Fruit fly (Drosophila melanogaster) whole organism, embryonic: ENCODE results near the gene CG34330.

ENCODE experiments used
- Ada2b ChIP-seq: fragments of 200-800 bp; sonication (Bioruptor generic); IDR thresholded peaks from 2 replicates; pipeline ENCODE4 v1.3.6; 2022; ENCODE audit warnings: missing biosample characterization, missing genetic modification characterization
- BEAF-32 ChIP-seq: fragments of 200-800 bp; sonication (Bioruptor generic); optimal IDR thresholded peaks from 3 replicates; lab custom pipeline; 2017; ENCODE audit warnings: missing biosample characterization, missing genetic modification characterization, mild to moderate bottlenecking, moderate library complexity, missing genetic modification reagents
- CG10654 ChIP-seq: fragments of 200-800 bp; sonication (Bioruptor generic); optimal IDR thresholded peaks from 2 replicates; lab custom pipeline; 2016; ENCODE audit warnings: missing biosample characterization, missing genetic modification characterization
- CG13123 ChIP-seq: fragments of 200-800 bp; sonication (Bioruptor generic); optimal IDR thresholded peaks from 2 replicates; lab custom pipeline; 2016; ENCODE audit warnings: missing biosample characterization, missing genetic modification characterization
- CG13424 ChIP-seq: fragments of 200-800 bp; sonication (Bioruptor generic); optimal IDR thresholded peaks from 2 replicates; lab custom pipeline; 2019; ENCODE audit warnings: missing biosample characterization, mild to moderate bottlenecking, missing genetic modification characterization, moderate library complexity
- CG1647 ChIP-seq: fragments of 200-800 bp; sonication (Bioruptor generic); optimal IDR thresholded peaks from 3 replicates; lab custom pipeline; 2016; ENCODE audit warnings: missing biosample characterization, missing genetic modification characterization
- CG17359 ChIP-seq: fragments of 200-800 bp; sonication (Bioruptor generic); optimal IDR thresholded peaks from 3 replicates; lab custom pipeline; 2018; ENCODE audit warnings: missing biosample characterization, mild to moderate bottlenecking, missing genetic modification characterization, moderate library complexity
- CG17912 ChIP-seq: fragments of 200-800 bp; sonication (Bioruptor generic); optimal IDR thresholded peaks from 2 replicates; lab custom pipeline; 2018; ENCODE audit warnings: missing biosample characterization, mild to moderate bottlenecking, missing genetic modification characterization
- CG30431 ChIP-seq: fragments of 200-800 bp; sonication (Bioruptor generic); optimal IDR thresholded peaks from 2 replicates; lab custom pipeline; 2017; ENCODE audit warnings: missing biosample characterization, missing genetic modification characterization
- CG3065 ChIP-seq: fragments of 200-800 bp; sonication (Bioruptor generic); optimal IDR thresholded peaks from 2 replicates; lab custom pipeline; 2016; ENCODE audit warnings: missing biosample characterization, missing genetic modification characterization
- CG32532 ChIP-seq: fragments of 200-800 bp; sonication (Bioruptor generic); IDR thresholded peaks from 2 replicates; pipeline ENCODE4 v1.3.6; 2022; ENCODE audit warnings: missing biosample characterization, missing genetic modification characterization
- CG33213 ChIP-seq: fragments of 200-800 bp; sonication (Bioruptor generic); optimal IDR thresholded peaks from 3 replicates; lab custom pipeline; 2016; ENCODE audit warnings: missing biosample characterization, missing genetic modification characterization
- CG3838 ChIP-seq: fragments of 200-800 bp; sonication (Bioruptor generic); optimal IDR thresholded peaks from 3 replicates; lab custom pipeline; 2016; ENCODE audit warnings: missing biosample characterization, missing genetic modification characterization
- CG4360 ChIP-seq: fragments of 200-800 bp; sonication (Bioruptor generic); IDR thresholded peaks from 2 replicates; pipeline ENCODE4 v1.3.6; 2022; ENCODE audit warnings: missing biosample characterization, missing genetic modification characterization
- CG4404 ChIP-seq: fragments of 200-800 bp; sonication (Bioruptor generic); IDR thresholded peaks from 2 replicates; pipeline ENCODE4 v1.3.6; 2022; ENCODE audit warnings: missing biosample characterization, missing genetic modification characterization
- CG5953 ChIP-seq: fragments of 200-800 bp; sonication (Bioruptor generic); IDR thresholded peaks from 2 replicates; pipeline ENCODE4 v1.3.6; 2022; ENCODE audit warnings: missing biosample characterization, missing genetic modification characterization
- CG7745 ChIP-seq: fragments of 200-800 bp; sonication (Bioruptor generic); optimal IDR thresholded peaks from 2 replicates; lab custom pipeline; 2018; ENCODE audit warnings: missing biosample characterization, mild to moderate bottlenecking, missing genetic modification characterization, moderate library complexity
- CG8388 ChIP-seq: fragments of 200-800 bp; sonication (Bioruptor generic); optimal IDR thresholded peaks from 2 replicates; lab custom pipeline; 2019; ENCODE audit warnings: missing biosample characterization, mild to moderate bottlenecking, missing genetic modification characterization, moderate library complexity
- CG8924 ChIP-seq: fragments of 200-800 bp; optimal IDR thresholded peaks from 3 replicates; lab custom pipeline; 2019; ENCODE audit warnings: missing biosample characterization, mild to moderate bottlenecking, missing genetic modification characterization, moderate library complexity
- Dad ChIP-seq: fragments of 200-800 bp; sonication (Bioruptor generic); optimal IDR thresholded peaks from 3 replicates; lab custom pipeline; 2016; ENCODE audit warnings: missing biosample characterization, missing genetic modification characterization
- Gsc ChIP-seq: fragments of 200-800 bp; sonication (Bioruptor generic); IDR thresholded peaks from 2 replicates; pipeline ENCODE4 v1.3.6; 2022; ENCODE audit warnings: missing biosample characterization, missing genetic modification characterization
- Hr51 ChIP-seq, 2 experiments: fragments of 200-800 bp; sonication (Bioruptor generic); optimal IDR thresholded peaks; 2 replicates in 1 of 2; 3 replicates in 1 of 2; lab custom pipeline; 2016 to 2018; ENCODE audit warnings: missing biosample characterization in 2 of 2, missing genetic modification characterization in 2 of 2, mild to moderate bottlenecking in 1 of 2, moderate library complexity in 1 of 2
- Hr78 ChIP-seq, 2 experiments: fragments of 200-800 bp in 1 of 2; fragments of >200 bp in 1 of 2; sonication (Bioruptor generic) in 1 of 2; optimal IDR thresholded peaks; 2 replicates each; lab custom pipeline; 2017 to 2019; ENCODE audit warnings: missing biosample characterization in 2 of 2, missing genetic modification characterization in 2 of 2, mild to moderate bottlenecking in 1 of 2, moderate library complexity in 1 of 2
- Kr ChIP-seq: fragments of 200-800 bp; sonication (Bioruptor generic); optimal IDR thresholded peaks from 2 replicates; lab custom pipeline; 2017; ENCODE audit warnings: missing biosample characterization, mild to moderate bottlenecking, missing genetic modification characterization
- MESR4 ChIP-seq: fragments of 200-800 bp; sonication (Bioruptor generic); optimal IDR thresholded peaks from 2 replicates; lab custom pipeline; 2018; ENCODE audit warnings: missing biosample characterization, mild to moderate bottlenecking, missing genetic modification characterization, moderate library complexity
- Neu2 ChIP-seq: fragments of 200-800 bp; sonication (Bioruptor generic); optimal IDR thresholded peaks from 3 replicates; lab custom pipeline; 2016; ENCODE audit warnings: missing biosample characterization, missing genetic modification characterization, borderline replicate concordance
- Oli ChIP-seq: fragments of 200-800 bp; sonication (Bioruptor generic); optimal IDR thresholded peaks from 2 replicates; lab custom pipeline; 2018; ENCODE audit warnings: missing biosample characterization, mild to moderate bottlenecking, missing genetic modification characterization, moderate library complexity
- Scr ChIP-seq: fragments of 200-800 bp; sonication (Bioruptor generic); IDR thresholded peaks from 2 replicates; pipeline ENCODE4 v1.3.6; 2022; ENCODE audit warnings: missing biosample characterization, missing genetic modification characterization; ENCODE audit not compliant: partially characterized antibody
- Xrp1 ChIP-seq: fragments of 200-800 bp; sonication (Bioruptor generic); IDR thresholded peaks from 2 replicates; pipeline ENCODE4 v1.3.6; 2022; ENCODE audit warnings: missing biosample characterization, missing genetic modification characterization
- abd-A ChIP-seq: fragments of 200-800 bp; sonication (Bioruptor generic); optimal IDR thresholded peaks from 3 replicates; lab custom pipeline; 2019; ENCODE audit warnings: missing biosample characterization, mild to moderate bottlenecking, missing genetic modification characterization, moderate library complexity
- aop ChIP-seq: fragments of 200-800 bp; sonication (Bioruptor generic); IDR thresholded peaks from 2 replicates; pipeline ENCODE4 v1.3.6; 2022; ENCODE audit warnings: missing biosample characterization, missing genetic modification characterization
- chn ChIP-seq: fragments of 200-800 bp; sonication (Bioruptor generic); optimal IDR thresholded peaks from 2 replicates; lab custom pipeline; 2016; ENCODE audit warnings: missing biosample characterization, missing genetic modification characterization
- crc ChIP-seq: fragments of 200-800 bp; sonication (Bioruptor generic); optimal IDR thresholded peaks from 2 replicates; lab custom pipeline; 2016; ENCODE audit warnings: missing biosample characterization, missing genetic modification characterization
- dpn ChIP-seq, 2 experiments: fragments of 200-800 bp; sonication (Bioruptor generic); optimal IDR thresholded peaks; 3 replicates each; lab custom pipeline; 2016; ENCODE audit warnings: missing biosample characterization in 2 of 2, missing genetic modification characterization in 2 of 2
- fd102C ChIP-seq: fragments of 200-800 bp; sonication (Bioruptor generic); optimal IDR thresholded peaks from 2 replicates; lab custom pipeline; 2018; ENCODE audit warnings: missing biosample characterization, mild to moderate bottlenecking, missing genetic modification characterization, moderate library complexity
- gcm2 ChIP-seq: fragments of 200-800 bp; sonication (Bioruptor generic); optimal IDR thresholded peaks from 2 replicates; lab custom pipeline; 2016; ENCODE audit warnings: missing biosample characterization, missing genetic modification characterization
- gem ChIP-seq: fragments of 200-800 bp; sonication (Bioruptor generic); optimal IDR thresholded peaks from 2 replicates; lab custom pipeline; 2019; ENCODE audit warnings: missing biosample characterization, mild to moderate bottlenecking, missing genetic modification characterization, moderate library complexity
- gfzf ChIP-seq: fragments of 200-800 bp; sonication (Bioruptor generic); optimal IDR thresholded peaks from 2 replicates; lab custom pipeline; 2016; ENCODE audit warnings: missing biosample characterization, mild to moderate bottlenecking, missing genetic modification characterization, moderate library complexity
- h ChIP-seq: fragments of >200 bp; optimal IDR thresholded peaks from 2 replicates; lab custom pipeline; 2017
- hb ChIP-seq: fragments of 200-800 bp; sonication (Bioruptor generic); IDR thresholded peaks from 3 replicates; pipeline ENCODE4 v1.3.6; 2022; ENCODE audit warnings: missing biosample characterization, missing genetic modification characterization; ENCODE audit not compliant: partially characterized antibody
- ken ChIP-seq: fragments of 200-800 bp; sonication (Bioruptor generic); IDR thresholded peaks from 3 replicates; pipeline ENCODE4 v1.3.6; 2022; ENCODE audit warnings: missing biosample characterization, missing genetic modification characterization
- lab ChIP-seq: fragments of 200-800 bp; sonication (Bioruptor generic); optimal IDR thresholded peaks from 3 replicates; lab custom pipeline; 2017; ENCODE audit warnings: missing biosample characterization, missing genetic modification characterization, mild to moderate bottlenecking, moderate library complexity, missing genetic modification reagents
- luna ChIP-seq: fragments of 200-800 bp; sonication (Bioruptor generic); optimal IDR thresholded peaks from 2 replicates; lab custom pipeline; 2016; ENCODE audit warnings: missing biosample characterization, missing genetic modification characterization
- mirr ChIP-seq: fragments of 200-800 bp; sonication (Bioruptor generic); optimal IDR thresholded peaks from 3 replicates; lab custom pipeline; 2018; ENCODE audit warnings: missing biosample characterization, mild to moderate bottlenecking, missing genetic modification characterization
- oc ChIP-seq: fragments of 200-800 bp; sonication (Bioruptor generic); optimal IDR thresholded peaks from 2 replicates; lab custom pipeline; 2018; ENCODE audit warnings: missing biosample characterization, mild to moderate bottlenecking, missing genetic modification characterization, moderate library complexity
- org-1 ChIP-seq: fragments of 200-800 bp; sonication (Bioruptor generic); optimal IDR thresholded peaks from 2 replicates; lab custom pipeline; 2017; ENCODE audit warnings: missing biosample characterization, missing genetic modification characterization
- pho ChIP-seq: fragments of 200-800 bp; sonication (Bioruptor generic); optimal IDR thresholded peaks from 2 replicates; lab custom pipeline; 2016; ENCODE audit warnings: missing biosample characterization, missing genetic modification characterization
- prd ChIP-seq, 3 experiments: fragments of >200 bp in 2 of 3; fragments of 200-800 bp in 1 of 3; sonication (Bioruptor generic) in 1 of 3; optimal IDR thresholded peaks in 2 of 3; IDR thresholded peaks in 1 of 3; 2 replicates in 2 of 3; 3 replicates in 1 of 3; pipeline versions ENCODE4 v1.3.6 to Lab custom; 2017 to 2022; ENCODE audit warnings: missing biosample characterization in 1 of 3, missing genetic modification characterization in 1 of 3
- sob ChIP-seq: fragments of 200-800 bp; sonication (Bioruptor generic); IDR thresholded peaks from 2 replicates; pipeline ENCODE4 v1.3.6; 2022; ENCODE audit warnings: missing biosample characterization, missing genetic modification characterization

The CG34330 gene

DNA sequence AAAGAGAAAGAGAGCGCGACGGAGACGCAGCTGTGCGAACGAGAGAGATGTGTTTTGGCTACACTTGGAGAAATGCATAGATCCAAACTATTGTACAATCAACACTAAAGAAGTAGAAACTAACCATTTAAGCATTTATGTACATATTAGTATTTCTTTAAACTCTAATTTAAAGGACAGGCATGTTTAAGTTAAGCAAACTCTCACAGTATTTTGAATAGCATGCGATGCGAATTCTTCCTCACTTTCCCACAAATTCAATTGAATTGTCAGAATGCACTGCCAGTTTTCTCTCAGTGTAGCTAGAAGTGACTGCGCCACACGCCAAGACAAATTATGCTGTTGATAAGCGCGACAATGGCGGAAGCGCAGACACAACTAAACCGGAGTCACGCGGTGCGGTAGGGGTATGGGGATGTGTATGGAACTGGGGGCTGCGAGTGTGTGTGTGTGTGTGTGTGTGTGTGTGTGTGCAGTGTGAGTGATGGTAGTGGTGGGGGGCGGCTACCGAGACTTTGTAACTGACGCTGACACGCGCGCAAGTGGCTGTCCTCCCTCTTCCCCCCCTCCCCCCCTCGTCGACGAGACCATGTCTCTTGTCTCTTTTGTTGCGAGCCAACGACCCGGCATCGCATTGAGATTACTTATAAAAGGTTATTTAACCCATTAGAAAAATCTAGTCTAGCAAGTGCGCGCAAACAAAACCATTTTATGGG lies 38.2 kb upstream of the CG34330 start (continued):
- TF ChIP-seq pho (no peak), CG1647 (GFP tag; lab: Kevin White, UChicago) (no peak), Neu2 (GFP tag; lab: Kevin White, UChicago) (no peak), gfzf (GFP tag; lab: Kevin White, UChicago) (no peak), CG10654 (no peak), ken (GFP tag; lab: Robert Waterston, UW) (no peak), CG8388 (GFP tag; lab: Kevin White, UChicago) (peak; percentile 19), oc (tag; lab: Kevin White, UChicago) (no peak), Ada2b (0 out of 2 replicates have a peak, but pooled peaks have one; percentile 9), Kr (GFP tag; lab: Kevin White, UChicago) (no peak), CG13424 (tag; lab: Kevin White, UChicago) (peak; percentile 50), Xrp1 (no peak), chn (GFP tag; lab: Kevin White, UChicago) (peak; percentile 18), sob (GFP tag; lab: Robert Waterston, UW) (peak; percentile 11; the same call in 1 of the 2 replicates), CG30431 (GFP tag; lab: Kevin White, UChicago) (no peak), Dad (GFP tag; lab: Kevin White, UChicago) (no peak), dpn (GFP tag; optimal IDR thresholded peaks at IDR 0.05; lab: Kevin White, UChicago) (peak; percentile 4 to 14), hb (GFP tag; lab: Robert Waterston, UW) (no peak), Scr (GFP tag; lab: Robert Waterston, UW) (no peak), Hr51 (GFP tag; optimal IDR thresholded peaks at IDR 0.05; lab: Kevin White, UChicago) (peak in 1 of 2 experiments; percentile 49), org-1 (no peak), fd102C (GFP tag; lab: Kevin White, UChicago) (no peak), CG3838 (GFP tag; lab: Kevin White, UChicago) (no peak), MESR4 (GFP tag; lab: Kevin White, UChicago) (no peak), abd-A (tag; lab: Kevin White, UChicago) (no peak), mirr (GFP tag; lab: Kevin White, UChicago) (no peak), lab (GFP tag; lab: Kevin White, UChicago) (peak; percentile 42), luna (GFP tag; lab: Kevin White, UChicago) (no peak), CG4360 (GFP tag; lab: Robert Waterston, UW) (no peak), gem (tag; lab: Kevin White, UChicago) (peak; percentile 67), Gsc (GFP tag; lab: Robert Waterston, UW) (no peak), CG5953 (GFP tag; lab: Robert Waterston, UW) (no peak), CG33213 (GFP tag; lab: Kevin White, UChicago) (no peak), CG32532 (GFP tag; lab: Robert Waterston, UW) (no peak), CG3065 (no peak), CG17359 (tag; lab: Kevin White, UChicago) (peak; percentile 38), h (no peak), Hr78 (GFP tag; optimal IDR thresholded peaks at IDR 0.05; lab: Kevin White, UChicago) (no peak), BEAF-32 (no peak), Oli (tag; lab: Kevin White, UChicago) (peak; percentile 59), aop (GFP tag; lab: Robert Waterston, UW) (no peak), CG4404 (no peak), crc (GFP tag; lab: Kevin White, UChicago) (no peak), CG7745 (tag; lab: Kevin White, UChicago) (no peak), CG8924 (peak; percentile 30), CG13123 (no peak), prd (optimal IDR thresholded peaks at IDR 0.05; lab: Kevin White, UChicago) (no peak), prd (GFP tag; IDR thresholded peaks at IDR 0.05; lab: Robert Waterston, UW) (peak; percentile 12; the same call in 1 of the 3 replicates), CG17912 (GFP tag; lab: Kevin White, UChicago) (no peak), gcm2 (GFP tag; lab: Kevin White, UChicago) (no peak)
